Worm (Caenorhabditis elegans): ENCODE measurements around the gene lonp-2.

The lonp-2 gene

ce11 chrIII:12121177-12121576, 13.6 kb downstream of the lonp-2 start:
- no peak for TF ChIP-seq unc-62 (GFP tag; optimal IDR thresholded peaks at IDR 0.05)

ce11 chrIII:12123427-12123826, 15.9 kb downstream of the lonp-2 start:
- no peak for TF ChIP-seq unc-62 (GFP tag; optimal IDR thresholded peaks at IDR 0.05)

ce11 chrIII:12124392-12124791, 16.8 kb downstream of the lonp-2 start:
- TF ChIP-seq unc-62 (GFP tag; optimal IDR thresholded peaks at IDR 0.05) = no peak

- no peak for TF ChIP-seq unc-62 (GFP tag; optimal IDR thresholded peaks at IDR 0.05)
These were observed 22.5 kb downstream of the lonp-2 start, which contains the start of gene Y75B8A.6 for ce11 chrIII:12130052-12130451. Y75B8A.6 (minus strand) TSS chrIII:12130343.

ce11 chrIII:12130769-12131168, 23.2 kb downstream of the lonp-2 start:
- TF ChIP-seq unc-62 (GFP tag; optimal IDR thresholded peaks at IDR 0.05) = no peak

- TF ChIP-seq unc-62 (GFP tag; optimal IDR thresholded peaks at IDR 0.05) = no peak
These were observed 24.2 kb downstream of the lonp-2 start for ce11 chrIII:12131751-12132150.

- no peak for TF ChIP-seq unc-62 (GFP tag; optimal IDR thresholded peaks at IDR 0.05)
These were observed 25.5 kb downstream of the lonp-2 start for ce11 chrIII:12133121-12133520.

- TF ChIP-seq unc-62 (GFP tag; optimal IDR thresholded peaks at IDR 0.05) = no peak
These were observed 28.0 kb downstream of the lonp-2 start for ce11 chrIII:12135580-12135979.

ce11 chrIII:12137095-12137494, 29.5 kb downstream of the lonp-2 start:
- TF ChIP-seq unc-62 (GFP tag; optimal IDR thresholded peaks at IDR 0.05) = no peak

- TF ChIP-seq unc-62 (GFP tag; optimal IDR thresholded peaks at IDR 0.05) = no peak
These were observed 29.9 kb downstream of the lonp-2 start for ce11 chrIII:12137515-12137914.

ce11 chrIII:12138235-12138634, 30.7 kb downstream of the lonp-2 start:
- TF ChIP-seq unc-62 (GFP tag; optimal IDR thresholded peaks at IDR 0.05) = no peak

- no peak for TF ChIP-seq unc-62 (GFP tag; optimal IDR thresholded peaks at IDR 0.05)
These were observed 31.9 kb downstream of the lonp-2 start for ce11 chrIII:12139471-12139870.

ce11 chrIII:12142419-12143107, 35.0 kb downstream of the lonp-2 start:
- no peak for TF ChIP-seq unc-62 (GFP tag; optimal IDR thresholded peaks at IDR 0.05)

ce11 chrIII:12143792-12144191, 36.2 kb downstream of the lonp-2 start:
- TF ChIP-seq unc-62 (GFP tag; optimal IDR thresholded peaks at IDR 0.05) = no peak

- TF ChIP-seq unc-62 (GFP tag; optimal IDR thresholded peaks at IDR 0.05) = no peak
These were observed 42.4 kb downstream of the lonp-2 start for ce11 chrIII:12149958-12150357.

- TF ChIP-seq unc-62 (GFP tag; optimal IDR thresholded peaks at IDR 0.05) = no peak
These were observed 43.5 kb downstream of the lonp-2 start for ce11 chrIII:12151100-12151499.

- TF ChIP-seq unc-62 (GFP tag; optimal IDR thresholded peaks at IDR 0.05) = no peak
These were observed 44.6 kb downstream of the lonp-2 start for ce11 chrIII:12152157-12152556.

- no peak for TF ChIP-seq unc-62 (GFP tag; optimal IDR thresholded peaks at IDR 0.05)
These were observed 45.0 kb downstream of the lonp-2 start, which contains the start of gene Y75B8A.7 for ce11 chrIII:12152599-12152998. Y75B8A.7 (plus strand) TSS chrIII:12152899.

Measured in whole organism, dauer.